Fruit fly (Drosophila melanogaster): Measurements from ENCODE around the gene in.

DNA sequence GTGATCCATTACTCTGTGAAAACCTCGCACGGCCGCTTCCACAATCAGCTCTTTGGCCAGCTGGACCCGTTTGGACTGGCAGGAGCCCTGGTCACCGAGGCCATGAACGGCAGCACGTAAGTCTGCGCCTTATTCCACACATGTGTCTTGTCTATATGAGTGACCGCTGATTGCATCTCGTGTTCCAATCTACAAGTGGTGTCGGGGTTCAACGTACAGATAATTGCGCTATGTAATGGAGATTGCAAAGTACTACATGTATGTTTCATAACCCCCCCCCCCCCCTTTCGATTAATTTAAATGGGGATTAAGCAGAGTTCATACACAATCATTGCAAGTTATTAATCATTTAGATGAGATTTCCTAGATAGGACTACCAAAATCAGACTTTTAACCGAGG is 12.1 kb upstream of the in start:
- TF ChIP-seq ttk (optimal IDR thresholded peaks at IDR 0.05) (no peak), insv (optimal IDR thresholded peaks at IDR 0.05) (no peak)

Data from Kc167 (cell line).